Worm (Caenorhabditis elegans) whole organism, L4/young adult: ENCODE results near the gene rfip-1.

Source experiments
- W03F9.2 ChIP-seq: fragments of 150-350 bp; optimal IDR thresholded peaks from 2 replicates; lab custom pipeline; 2014; ENCODE audit warnings: missing biosample characterization, missing genetic modification characterization
- dao-5 ChIP-seq: sonication (generic microtip); optimal IDR thresholded peaks from 2 replicates; lab custom pipeline; 2016; ENCODE audit warnings: missing genotype, missing genetic modification characterization, moderate library complexity, missing compliant biosample characterization
- him-1 ChIP-seq: sonication (generic microtip); optimal IDR thresholded peaks from 2 replicates; lab custom pipeline; 2016; ENCODE audit warnings: missing genotype, missing genetic modification reagents, missing genetic modification characterization, missing compliant biosample characterization

- TF ChIP-seq him-1 (tag; lab: Kevin White, UChicago) (no peak), dao-5 (tag; lab: Kevin White, UChicago) (no peak), W03F9.2 (no peak)
Measured at ce11 chrII:5876053-5876452, 8.3 kb upstream of the rfip-1 start, which contains the start of gene F55C12.6.
